Worm (Caenorhabditis elegans) whole organism, mixed stage, embryonic: Measurements from ENCODE around the gene cdgs-1.
A peak's percentile ranks its signal among the peaks of the same experiment; 100 is the strongest.

Source experiments
- blmp-1 ChIP-seq: fragments of 150-350 bp; optimal IDR thresholded peaks from 2 replicates; lab custom pipeline; 2014; ENCODE audit warnings: missing biosample characterization, missing genetic modification characterization
- ceh-43 ChIP-seq: fragments of 200-800 bp; sonication (Bioruptor generic); optimal IDR thresholded peaks from 2 replicates; lab custom pipeline; 2018; ENCODE audit warnings: mild to moderate bottlenecking, missing genetic modification characterization, moderate library complexity, missing compliant biosample characterization
- ces-1 ChIP-seq: fragments of 150-350 bp; optimal IDR thresholded peaks from 2 replicates; lab custom pipeline; 2014; ENCODE audit warnings: missing biosample characterization, missing genetic modification reagents, missing genetic modification characterization
- elt-3 ChIP-seq: fragments of 150-350 bp; optimal IDR thresholded peaks from 2 replicates; lab custom pipeline; 2014; ENCODE audit warnings: missing biosample characterization, missing genetic modification characterization
- flh-1 ChIP-seq: fragments of 200-800 bp; sonication (Bioruptor generic); optimal IDR thresholded peaks from 2 replicates; lab custom pipeline; 2018; ENCODE audit warnings: mild to moderate bottlenecking, missing genetic modification characterization, moderate library complexity, missing compliant biosample characterization
- ham-2 ChIP-seq: fragments of 200-800 bp; sonication (Bioruptor generic); optimal IDR thresholded peaks from 2 replicates; lab custom pipeline; 2018; ENCODE audit warnings: mild to moderate bottlenecking, missing genetic modification characterization, missing compliant biosample characterization
- lin-13 ChIP-seq: fragments of 150-350 bp; optimal IDR thresholded peaks from 2 replicates; lab custom pipeline; 2014; ENCODE audit warnings: missing biosample characterization, missing genetic modification characterization
- lsy-2 ChIP-seq: fragments of 150-350 bp; optimal IDR thresholded peaks from 2 replicates; lab custom pipeline; 2014; ENCODE audit warnings: missing biosample characterization, missing genetic modification characterization
- mep-1 ChIP-seq: fragments of 150-350 bp; optimal IDR thresholded peaks from 2 replicates; lab custom pipeline; 2017; ENCODE audit warnings: missing biosample characterization, missing genetic modification reagents, missing genetic modification characterization, inconsistent platforms
- nhr-28 ChIP-seq: fragments of 150-350 bp; optimal IDR thresholded peaks from 2 replicates; lab custom pipeline; 2014; ENCODE audit warnings: missing biosample characterization, missing genetic modification characterization
- nhr-76 ChIP-seq: sonication (generic microtip); optimal IDR thresholded peaks from 2 replicates; lab custom pipeline; 2017; ENCODE audit warnings: missing biosample characterization, missing genetic modification characterization
- sem-2 ChIP-seq: fragments of 200-800 bp; sonication (Bioruptor generic); optimal IDR thresholded peaks from 2 replicates; lab custom pipeline; 2018; ENCODE audit warnings: mild to moderate bottlenecking, missing genetic modification characterization, missing compliant biosample characterization
- snpc-4 ChIP-seq: fragments of 150-350 bp; optimal IDR thresholded peaks from 2 replicates; lab custom pipeline; 2014; ENCODE audit warnings: missing biosample characterization, missing genetic modification characterization
- unc-62 ChIP-seq: fragments of 150-350 bp; optimal IDR thresholded peaks from 2 replicates; lab custom pipeline; 2014; ENCODE audit warnings: missing biosample characterization, missing genetic modification reagents, missing genetic modification characterization

ce11 chrIV:7830151-7830550 lies 14.6 kb upstream of the cdgs-1 start, which contains the start of gene mvb-12:
- no peak for TF ChIP-seq nhr-76 (tag; lab: Kevin White, UChicago)
- no peak for TF ChIP-seq unc-62 (GFP tag; lab: Kevin White, UChicago)
- no peak for TF ChIP-seq mep-1 (tag; lab: Kevin White, UChicago)
- TF ChIP-seq ces-1 (GFP tag; lab: Kevin White, UChicago): peak; percentile 8
- no peak for TF ChIP-seq sem-2 (GFP tag; lab: Kevin White, UChicago)
- TF ChIP-seq flh-1 (GFP tag; lab: Kevin White, UChicago): no peak
- TF ChIP-seq elt-3 (tag; lab: Kevin White, UChicago): no peak
- no peak for TF ChIP-seq ceh-43 (GFP tag; lab: Kevin White, UChicago)
- no peak for TF ChIP-seq lsy-2 (tag; lab: Kevin White, UChicago)
- TF ChIP-seq lin-13: no peak
- TF ChIP-seq nhr-28 (tag; lab: Kevin White, UChicago): no peak
- no peak for TF ChIP-seq blmp-1 (tag; lab: Kevin White, UChicago)
- TF ChIP-seq snpc-4 (tag; lab: Kevin White, UChicago): no peak
- no peak for TF ChIP-seq ham-2
